Worm (Caenorhabditis elegans) whole organism, dauer: ENCODE results near the gene ZK813.3.

ENCODE experiments used
- unc-62 ChIP-seq: sonication (generic microtip); optimal IDR thresholded peaks from 2 replicates; lab custom pipeline; 2017; ENCODE audit warnings: missing biosample characterization, missing genetic modification reagents, missing genetic modification characterization

The ZK813.3 gene

DNA sequence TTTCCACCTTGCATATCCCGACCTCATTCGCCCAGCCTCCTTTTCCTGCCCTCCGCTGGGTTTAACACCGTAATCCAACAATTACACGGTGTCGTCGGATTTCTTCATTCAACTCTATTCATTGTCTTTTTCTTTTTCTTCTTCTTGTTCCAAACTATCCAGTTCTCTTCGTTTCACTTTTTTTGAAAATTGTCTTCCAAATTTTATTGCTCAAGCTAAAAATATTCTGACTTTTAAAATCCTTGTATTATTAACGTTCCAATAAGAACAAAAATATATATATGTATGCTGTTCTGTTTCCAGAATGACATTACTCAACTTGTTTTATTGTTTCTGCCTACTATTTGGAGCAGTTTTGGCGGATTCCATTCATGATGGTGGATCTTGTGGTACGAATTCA lies 38.3 kb downstream of the ZK813.3 start, which contains the start of gene wrt-6:
TSS of gene wrt-6 (plus strand) at position 301 of the 400 bp plus-strand sequence.
- TF ChIP-seq unc-62 (GFP tag; lab: Kevin White, UChicago), result no peak

- no peak for TF ChIP-seq unc-62 (GFP tag; lab: Kevin White, UChicago)
Observed at ce11 chrX:3488074-3488688, 46.5 kb downstream of the ZK813.3 start.

DNA sequence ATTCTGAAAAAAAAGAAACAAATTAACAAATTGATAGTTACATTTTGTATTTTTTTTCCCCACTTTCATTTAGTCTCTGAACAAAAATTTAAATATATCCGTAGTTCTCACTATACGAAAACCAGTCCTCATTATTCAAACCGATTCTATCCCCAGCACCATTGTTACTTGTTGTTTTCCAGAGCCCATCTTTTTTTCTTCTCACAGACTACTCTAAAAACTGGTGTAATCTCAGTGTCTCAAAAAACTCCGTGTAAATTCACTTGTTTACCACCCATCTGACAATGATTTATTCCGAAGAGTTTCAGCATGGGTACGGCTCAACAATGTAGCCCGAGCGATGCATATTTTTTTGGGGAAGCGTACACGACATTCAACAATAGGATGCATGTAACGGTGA lies 47.4 kb downstream of the ZK813.3 start, which contains the start of gene C12D12.3:
TSS of gene C12D12.3 (plus strand) at position 301 of the 400 bp plus-strand sequence.
- no peak for TF ChIP-seq unc-62 (GFP tag; lab: Kevin White, UChicago)
